Worm (Caenorhabditis elegans) whole organism, L1 larva: ENCODE measurements around the gene F18A11.3.

Source experiments
- C04F5.9 ChIP-seq: sonication (generic microtip); optimal IDR thresholded peaks from 2 replicates; lab custom pipeline; 2016; ENCODE audit warnings: missing genetic modification characterization, missing compliant biosample characterization
- F16B12.6 ChIP-seq: fragments of 150-350 bp; optimal IDR thresholded peaks from 2 replicates; lab custom pipeline; 2014; ENCODE audit warnings: missing biosample characterization, missing genetic modification characterization
- aha-1 ChIP-seq: fragments of 150-350 bp; optimal IDR thresholded peaks from 2 replicates; lab custom pipeline; 2014; ENCODE audit warnings: missing biosample characterization, missing genetic modification characterization
- aly-2 ChIP-seq: fragments of 150-350 bp; optimal IDR thresholded peaks from 2 replicates; lab custom pipeline; 2014; ENCODE audit warnings: missing biosample characterization, missing genetic modification characterization
- ama-1 ChIP-seq: fragments of 150-350 bp; optimal IDR thresholded peaks from 2 replicates; lab custom pipeline; 2014
- blmp-1 ChIP-seq: fragments of 150-350 bp; optimal IDR thresholded peaks from 2 replicates; lab custom pipeline; 2014; ENCODE audit warnings: missing biosample characterization, missing genetic modification characterization
- ceh-63 ChIP-seq: fragments of 200-800 bp; sonication (Bioruptor generic); optimal IDR thresholded peaks from 2 replicates; lab custom pipeline; 2018; ENCODE audit warnings: mild to moderate bottlenecking, missing genetic modification characterization, missing compliant biosample characterization
- ceh-8 ChIP-seq: fragments of 200-800 bp; sonication (Bioruptor generic); optimal IDR thresholded peaks from 2 replicates; lab custom pipeline; 2018; ENCODE audit warnings: mild to moderate bottlenecking, missing genetic modification characterization, moderate library complexity, missing compliant biosample characterization
- ceh-82 ChIP-seq, 3 experiments: fragments of 150-350 bp in 1 of 3; sonication (generic microtip) in 2 of 3; optimal IDR thresholded peaks; 2 replicates each; lab custom pipeline; 2014 to 2017; ENCODE audit warnings: missing biosample characterization in 3 of 3, missing genetic modification characterization in 3 of 3
- ceh-88 ChIP-seq: fragments of 200-800 bp; sonication (Bioruptor generic); IDR thresholded peaks from 2 replicates; pipeline ENCODE4 v1.3.6; 2022; ENCODE audit warnings: missing genetic modification characterization, missing compliant biosample characterization
- ceh-90 ChIP-seq: sonication (generic microtip); optimal IDR thresholded peaks from 2 replicates; lab custom pipeline; 2016; ENCODE audit warnings: missing genetic modification characterization, missing compliant biosample characterization
- dpl-1 ChIP-seq, 3 experiments: fragments of 150-350 bp in 2 of 3; sonication (generic microtip) in 1 of 3; optimal IDR thresholded peaks; 2 replicates each; lab custom pipeline; 2014 to 2017; ENCODE audit warnings: missing biosample characterization in 3 of 3, missing genetic modification characterization in 3 of 3, missing genetic modification reagents in 3 of 3
- dsc-1 ChIP-seq: sonication (generic microtip); optimal IDR thresholded peaks from 2 replicates; lab custom pipeline; 2016; ENCODE audit warnings: mild to moderate bottlenecking, missing genetic modification characterization, missing compliant biosample characterization
- efl-3 ChIP-seq: fragments of 200-800 bp; sonication (Bioruptor generic); optimal IDR thresholded peaks from 2 replicates; lab custom pipeline; 2018; ENCODE audit warnings: mild to moderate bottlenecking, missing genetic modification characterization, missing compliant biosample characterization
- elt-2 ChIP-seq: sonication (generic microtip); optimal IDR thresholded peaks from 2 replicates; lab custom pipeline; 2016; ENCODE audit warnings: missing genetic modification characterization, mild to moderate bottlenecking, inconsistent platforms, missing compliant biosample characterization, missing genetic modification reagents
- fkh-10 ChIP-seq: sonication (generic microtip); optimal IDR thresholded peaks from 2 replicates; lab custom pipeline; 2017; ENCODE audit warnings: missing biosample characterization, missing genetic modification reagents, missing genetic modification characterization
- fkh-4 ChIP-seq: sonication (generic microtip); optimal IDR thresholded peaks from 2 replicates; lab custom pipeline; 2016; ENCODE audit warnings: missing compliant biosample characterization, missing genetic modification characterization, borderline replicate concordance
- fkh-8 ChIP-seq: sonication (generic microtip); optimal IDR thresholded peaks from 2 replicates; lab custom pipeline; 2016; ENCODE audit warnings: mild to moderate bottlenecking, missing genetic modification characterization, missing compliant biosample characterization
- grh-1 ChIP-seq: fragments of 200-800 bp; sonication (Bioruptor generic); IDR thresholded peaks from 2 replicates; pipeline ENCODE4 v1.3.6; 2022; ENCODE audit warnings: missing genetic modification reagents, missing genetic modification characterization, missing compliant biosample characterization
- hlh-17 ChIP-seq: fragments of 200-800 bp; sonication (Bioruptor generic); optimal IDR thresholded peaks from 2 replicates; lab custom pipeline; 2018; ENCODE audit warnings: missing genetic modification characterization, mild to moderate bottlenecking, missing compliant biosample characterization, moderate library complexity, borderline replicate concordance
- hpl-2 ChIP-seq: fragments of 150-350 bp; optimal IDR thresholded peaks from 2 replicates; lab custom pipeline; 2014; ENCODE audit warnings: missing biosample characterization, missing genetic modification reagents, missing genetic modification characterization
- jun-1 ChIP-seq: fragments of 150-350 bp; optimal IDR thresholded peaks from 2 replicates; lab custom pipeline; 2014; ENCODE audit warnings: missing biosample characterization, missing genetic modification reagents, missing genetic modification characterization
- lin-14 ChIP-seq: fragments of 200-800 bp; sonication (Bioruptor generic); optimal IDR thresholded peaks from 2 replicates; lab custom pipeline; 2018; ENCODE audit warnings: mild to moderate bottlenecking, missing genetic modification characterization, moderate library complexity, missing compliant biosample characterization
- lin-15B ChIP-seq: fragments of 150-350 bp; sonication (generic microtip); optimal IDR thresholded peaks from 3 replicates; lab custom pipeline; 2014; ENCODE audit warnings: missing biosample characterization, missing genetic modification characterization
- lin-35 ChIP-seq, 2 experiments: fragments of 150-350 bp; optimal IDR thresholded peaks; 2 replicates each; lab custom pipeline; 2014; ENCODE audit warnings: missing biosample characterization in 2 of 2, missing genetic modification characterization in 2 of 2, missing genetic modification reagents in 2 of 2
- lsy-2 ChIP-seq, 2 experiments: fragments of 150-350 bp; optimal IDR thresholded peaks; 2 replicates each; lab custom pipeline; 2014; ENCODE audit warnings: missing biosample characterization in 2 of 2, missing genetic modification characterization in 2 of 2
- mab-9 ChIP-seq: fragments of 200-800 bp; sonication (Bioruptor generic); IDR thresholded peaks from 2 replicates; pipeline ENCODE4 v1.3.6; 2022; ENCODE audit warnings: missing genetic modification reagents, missing genetic modification characterization, missing compliant biosample characterization
- mef-2 ChIP-seq: fragments of 150-350 bp; optimal IDR thresholded peaks from 2 replicates; lab custom pipeline; 2014; ENCODE audit warnings: missing biosample characterization, missing genetic modification characterization
- nhr-20 ChIP-seq: sonication (generic microtip); optimal IDR thresholded peaks from 2 replicates; lab custom pipeline; 2016; ENCODE audit warnings: mild to moderate bottlenecking, missing genetic modification characterization, missing compliant biosample characterization
- nhr-28 ChIP-seq: fragments of 150-350 bp; optimal IDR thresholded peaks from 2 replicates; lab custom pipeline; 2014; ENCODE audit warnings: missing biosample characterization, missing genetic modification characterization
- nhr-47 ChIP-seq: sonication (generic microtip); optimal IDR thresholded peaks from 2 replicates; lab custom pipeline; 2016; ENCODE audit warnings: mild to moderate bottlenecking, missing genetic modification characterization, moderate library complexity, missing compliant biosample characterization
- nhr-71 ChIP-seq: sonication (generic microtip); optimal IDR thresholded peaks from 2 replicates; lab custom pipeline; 2016; ENCODE audit warnings: mild to moderate bottlenecking, missing genetic modification characterization, moderate library complexity, missing compliant biosample characterization
- nhr-77 ChIP-seq: fragments of 150-350 bp; optimal IDR thresholded peaks from 2 replicates; lab custom pipeline; 2014; ENCODE audit warnings: missing biosample characterization, missing genetic modification characterization
- nhr-84 ChIP-seq: sonication (generic microtip); optimal IDR thresholded peaks from 2 replicates; lab custom pipeline; 2017; ENCODE audit warnings: missing biosample characterization, missing genetic modification characterization
- nhr-85 ChIP-seq: sonication (generic microtip); peaks from one replicate; lab custom pipeline; 2016; ENCODE audit warnings: missing genetic modification characterization, inconsistent platforms, missing compliant biosample characterization
- nhr-90 ChIP-seq: sonication (generic microtip); optimal IDR thresholded peaks from 2 replicates; lab custom pipeline; 2016; ENCODE audit warnings: mild to moderate bottlenecking, missing genetic modification characterization, missing compliant biosample characterization; ENCODE audit not compliant: poor library complexity
- pax-3 ChIP-seq: fragments of 200-800 bp; sonication (Bioruptor generic); optimal IDR thresholded peaks from 2 replicates; lab custom pipeline; 2018; ENCODE audit warnings: mild to moderate bottlenecking, missing genetic modification characterization, moderate library complexity, missing compliant biosample characterization
- rnt-1 ChIP-seq: sonication (generic microtip); optimal IDR thresholded peaks from 2 replicates; lab custom pipeline; 2016; ENCODE audit warnings: mild to moderate bottlenecking, missing genetic modification characterization, moderate library complexity, missing compliant biosample characterization
- snpc-4 ChIP-seq: fragments of 150-350 bp; optimal IDR thresholded peaks from 2 replicates; lab custom pipeline; 2014; ENCODE audit warnings: missing biosample characterization, missing genetic modification characterization
- snu-23 ChIP-seq: sonication (generic microtip); optimal IDR thresholded peaks from 2 replicates; lab custom pipeline; 2016; ENCODE audit warnings: missing genetic modification characterization, missing compliant biosample characterization
- sup-37 ChIP-seq: fragments of 200-800 bp; sonication (Bioruptor generic); optimal IDR thresholded peaks from 2 replicates; lab custom pipeline; 2018; ENCODE audit warnings: mild to moderate bottlenecking, missing genetic modification characterization, missing compliant biosample characterization
- swsn-7 ChIP-seq: sonication (generic microtip); optimal IDR thresholded peaks from 2 replicates; lab custom pipeline; 2016; ENCODE audit warnings: missing genetic modification characterization, missing compliant biosample characterization
- tbx-2 ChIP-seq: sonication (generic microtip); optimal IDR thresholded peaks from 2 replicates; lab custom pipeline; 2016; ENCODE audit warnings: missing genetic modification characterization, missing compliant biosample characterization
- tlp-1 ChIP-seq: fragments of 150-350 bp; optimal IDR thresholded peaks from 2 replicates; lab custom pipeline; 2014; ENCODE audit warnings: missing biosample characterization, missing genetic modification characterization
- unc-130 ChIP-seq: fragments of 150-350 bp; optimal IDR thresholded peaks from 2 replicates; lab custom pipeline; 2017; ENCODE audit warnings: missing biosample characterization, missing genetic modification characterization, inconsistent platforms
- unc-30 ChIP-seq: sonication (generic microtip); optimal IDR thresholded peaks from 2 replicates; lab custom pipeline; 2017; ENCODE audit warnings: missing biosample characterization, missing genetic modification characterization
- unc-86 ChIP-seq: sonication (generic microtip); optimal IDR thresholded peaks from 2 replicates; lab custom pipeline; 2016; ENCODE audit warnings: missing genetic modification characterization, missing compliant biosample characterization
- xbp-1 ChIP-seq: sonication (generic microtip); optimal IDR thresholded peaks from 2 replicates; lab custom pipeline; 2016; ENCODE audit warnings: missing genetic modification characterization, missing compliant biosample characterization
- zip-4 ChIP-seq: fragments of 200-800 bp; sonication (Bioruptor generic); optimal IDR thresholded peaks from 2 replicates; lab custom pipeline; 2018; ENCODE audit warnings: mild to moderate bottlenecking, missing genetic modification characterization, moderate library complexity, missing compliant biosample characterization
- ztf-11 ChIP-seq, 2 experiments: sonication (generic microtip); optimal IDR thresholded peaks; 2 replicates each; lab custom pipeline; 2016 to 2017; ENCODE audit warnings: missing genetic modification characterization in 2 of 2, missing biosample characterization in 1 of 2, missing compliant biosample characterization in 1 of 2
- ztf-4 ChIP-seq: fragments of 150-350 bp; optimal IDR thresholded peaks from 2 replicates; lab custom pipeline; 2014; ENCODE audit warnings: missing biosample characterization, missing genetic modification characterization

The F18A11.3 gene

DNA sequence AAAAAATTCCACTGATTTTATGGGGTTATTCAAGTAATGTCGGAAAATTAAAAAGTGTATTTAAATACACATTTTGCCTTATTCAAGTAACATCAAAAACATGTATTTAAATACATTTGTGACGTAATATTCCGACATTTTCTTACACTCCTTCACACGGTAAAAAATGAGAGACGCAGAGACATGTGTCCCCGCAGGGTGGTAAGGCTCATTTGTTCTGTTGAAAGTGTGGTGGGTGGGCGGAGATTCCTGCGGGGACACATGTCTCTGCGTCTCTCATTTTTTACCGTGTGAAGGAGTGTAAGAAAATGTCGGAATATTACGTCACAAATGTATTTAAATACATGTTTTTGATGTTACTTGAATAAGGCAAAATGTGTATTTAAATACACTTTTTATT is 20.3 kb downstream of the F18A11.3 start (continued):
- TF ChIP-seq lin-14 (GFP tag; lab: Kevin White, UChicago) = peak; percentile 72
- peak; percentile 83 for TF ChIP-seq nhr-71
- peak; percentile 90 for TF ChIP-seq mab-9 (GFP tag; lab: Robert Waterston, UW)
- peak; percentile 73 for TF ChIP-seq xbp-1
- peak; percentile 47 for TF ChIP-seq elt-2
- peak; percentile 40 to 49 for TF ChIP-seq lsy-2 (tag; optimal IDR thresholded peaks at IDR 0.05; lab: Kevin White, UChicago)
- TF ChIP-seq tbx-2 (tag; lab: Kevin White, UChicago) = peak; percentile 72
- TF ChIP-seq ztf-11 (tag; optimal IDR thresholded peaks at IDR 0.05; lab: Kevin White, UChicago) = peak in 1 of 2 experiments; percentile 21
- TF ChIP-seq nhr-20 = peak; percentile 38
- TF ChIP-seq zip-4 (GFP tag; lab: Kevin White, UChicago) = peak; percentile 0
- peak; percentile 59 for TF ChIP-seq dsc-1
- TF ChIP-seq rnt-1 (tag; lab: Kevin White, UChicago) = peak; percentile 79
- peak; percentile 59 for TF ChIP-seq fkh-8 (tag; lab: Kevin White, UChicago)
- TF ChIP-seq nhr-47 (tag; lab: Kevin White, UChicago) = peak; percentile 92

DNA sequence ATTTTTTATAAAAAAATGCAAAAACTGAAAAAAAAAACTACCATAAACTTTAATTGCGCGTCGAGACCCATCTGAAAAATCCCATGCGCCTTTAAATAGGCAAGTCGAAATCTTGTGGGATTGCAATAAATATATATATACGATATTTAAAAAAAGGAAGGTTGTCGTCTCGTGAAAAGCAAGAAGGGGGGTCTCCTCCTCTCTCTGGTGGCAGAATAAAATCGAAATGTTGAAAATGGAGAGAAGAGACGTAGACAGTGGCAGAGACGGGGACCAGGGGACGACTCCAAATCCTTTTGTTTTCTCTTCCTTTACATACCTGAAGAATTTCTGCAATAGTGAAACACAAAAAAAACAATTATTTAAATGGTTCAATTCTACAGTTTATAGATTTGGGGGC is 22.7 kb downstream of the F18A11.3 start, which contains the start of gene F18A11.5:
F18A11.5 (minus strand) TSS at position 321 of the 400 bp plus-strand sequence.
- TF ChIP-seq efl-3 (no peak), nhr-77 (tag; lab: Kevin White, UChicago) (no peak), xbp-1 (no peak), nhr-90 (tag; lab: Kevin White, UChicago) (no peak), tlp-1 (tag; lab: Kevin White, UChicago) (no peak), unc-30 (no peak), dpl-1 (GFP tag; optimal IDR thresholded peaks at IDR 0.05; lab: Kevin White, UChicago) (no peak), hpl-2 (no peak), C04F5.9 (tag; lab: Kevin White, UChicago) (no peak), aly-2 (tag; lab: Kevin White, UChicago) (peak; percentile 64), lin-15B (tag; lab: Kevin White, UChicago) (no peak), lsy-2 (tag; optimal IDR thresholded peaks at IDR 0.05; lab: Kevin White, UChicago) (no peak), nhr-47 (tag; lab: Kevin White, UChicago) (no peak), hlh-17 (GFP tag; lab: Kevin White, UChicago) (no peak), grh-1 (GFP tag; lab: Robert Waterston, UW) (no peak), aha-1 (tag; lab: Kevin White, UChicago) (no peak), ceh-90 (tag; lab: Kevin White, UChicago) (no peak), ceh-82 (tag; optimal IDR thresholded peaks at IDR 0.05; lab: Kevin White, UChicago) (peak in 1 of 3 experiments; percentile 4), snu-23 (GFP tag; lab: Kevin White, UChicago) (peak; percentile 45), ztf-11 (tag; optimal IDR thresholded peaks at IDR 0.05; lab: Kevin White, UChicago) (no peak), fkh-10 (no peak), nhr-28 (tag; lab: Kevin White, UChicago) (no peak), dsc-1 (no peak), nhr-85 (tag; lab: Kevin White, UChicago) (peak; percentile 75), ceh-8 (GFP tag; lab: Kevin White, UChicago) (no peak), fkh-4 (tag; lab: Kevin White, UChicago) (no peak), unc-130 (tag; lab: Kevin White, UChicago) (no peak), ceh-63 (GFP tag; lab: Kevin White, UChicago) (no peak), swsn-7 (tag; lab: Kevin White, UChicago) (peak; percentile 1), F16B12.6 (tag; lab: Kevin White, UChicago) (no peak), lin-35 (GFP tag; optimal IDR thresholded peaks at IDR 0.05; lab: Kevin White, UChicago) (no peak), snpc-4 (tag; lab: Kevin White, UChicago) (no peak), nhr-20 (no peak), mab-9 (GFP tag; lab: Robert Waterston, UW) (no peak), ceh-88 (GFP tag; lab: Robert Waterston, UW) (no peak), mef-2 (tag; lab: Kevin White, UChicago) (no peak), fkh-8 (tag; lab: Kevin White, UChicago) (no peak), jun-1 (tag; lab: Kevin White, UChicago) (no peak), ztf-4 (tag; lab: Kevin White, UChicago) (no peak), sup-37 (GFP tag; lab: Kevin White, UChicago) (no peak), pax-3 (tag; lab: Kevin White, UChicago) (no peak), unc-86 (tag; lab: Kevin White, UChicago) (no peak), ama-1 (lab: Kevin White, UChicago) (peak; percentile 23), blmp-1 (tag; lab: Kevin White, UChicago) (peak; percentile 2), nhr-84 (tag; lab: Kevin White, UChicago) (no peak)
